Worm (Caenorhabditis elegans): ENCODE data around the gene tomm-7.
A peak's percentile ranks its signal among the peaks of the same experiment; 100 is the strongest.

tomm-7 gene

ce11 chrIII:7859313-7859712 lies at the start of gene tomm-7:
Gene tomm-7, plus strand, starts transcription at chrIII:7859613.
- TF ChIP-seq lin-1 (GFP tag; IDR thresholded peaks at IDR 0.05): no peak
- TF ChIP-seq lir-3 (tag; optimal IDR thresholded peaks at IDR 0.05): no peak
- TF ChIP-seq pqm-1 (tag; optimal IDR thresholded peaks at IDR 0.05): no peak
- no peak for TF ChIP-seq tra-1 (GFP tag; IDR thresholded peaks at IDR 0.05)
- no peak for TF ChIP-seq Y75B8A.6 (GFP tag; IDR thresholded peaks at IDR 0.05)
- no peak for TF ChIP-seq ceh-32 (tag; optimal IDR thresholded peaks at IDR 0.05; ENCODE audit: poor library complexity)
- no peak for TF ChIP-seq nhr-41 (GFP tag; IDR thresholded peaks at IDR 0.05)
- no peak for TF ChIP-seq snpc-4 (tag; optimal IDR thresholded peaks at IDR 0.05)
- no peak for TF ChIP-seq nhr-77 (tag; optimal IDR thresholded peaks at IDR 0.05)
- no peak for TF ChIP-seq unc-39 (tag; optimal IDR thresholded peaks at IDR 0.05)
- no peak for TF ChIP-seq mep-1 (tag; optimal IDR thresholded peaks at IDR 0.05)
- no peak for TF ChIP-seq dmd-8 (GFP tag; IDR thresholded peaks at IDR 0.05)
- no peak for TF ChIP-seq lsy-2 (tag; optimal IDR thresholded peaks at IDR 0.05)
- no peak for TF ChIP-seq ceh-44 (GFP tag; IDR thresholded peaks at IDR 0.05)

- no peak for TF ChIP-seq ama-1 (optimal IDR thresholded peaks at IDR 0.05)
- no peak for TF ChIP-seq daf-12 (tag; optimal IDR thresholded peaks at IDR 0.05)
- no peak for TF ChIP-seq mdt-29 (GFP tag; IDR thresholded peaks at IDR 0.05)
- TF ChIP-seq set-16 (GFP tag; IDR thresholded peaks at IDR 0.05): peak; percentile 91
- TF ChIP-seq Y75B8A.6 (GFP tag; IDR thresholded peaks at IDR 0.05): no peak
- no peak for TF ChIP-seq ZK337.2 (GFP tag; IDR thresholded peaks at IDR 0.05)
- TF ChIP-seq nhr-76 (tag; optimal IDR thresholded peaks at IDR 0.05): no peak
- no peak for TF ChIP-seq jun-1 (tag; optimal IDR thresholded peaks at IDR 0.05)
- TF ChIP-seq zfp-3 (GFP tag; conservative IDR thresholded peaks at IDR 0.05): no peak
- TF ChIP-seq dmd-8 (GFP tag; IDR thresholded peaks at IDR 0.05): no peak
- no peak for TF ChIP-seq daf-16 (GFP tag; optimal IDR thresholded peaks at IDR 0.05)
- no peak for TF ChIP-seq daf-16 (tag; optimal IDR thresholded peaks at IDR 0.05)
- TF ChIP-seq zip-2 (tag; optimal IDR thresholded peaks at IDR 0.05): no peak
- TF ChIP-seq unc-62 (GFP tag; optimal IDR thresholded peaks at IDR 0.05 in 1 of 2): peak in 1 of 2 experiments; percentile 12
- TF ChIP-seq unc-62 (tag; optimal IDR thresholded peaks at IDR 0.05): no peak
- TF ChIP-seq nhr-6 (tag; optimal IDR thresholded peaks at IDR 0.05): no peak
- TF ChIP-seq duxl-1 (tag; optimal IDR thresholded peaks at IDR 0.05; ENCODE audit: poor library complexity): peak; percentile 62
Observed at ce11 chrIII:7812208-7812880, 47.1 kb upstream of the tomm-7 start.

ce11 chrIII:7814159-7815055 lies 45.0 kb upstream of the tomm-7 start, which contains the start of gene egl-5:
Gene egl-5, plus strand, starts transcription at chrIII:7814374.
- TF ChIP-seq ZK546.5 (tag; optimal IDR thresholded peaks at IDR 0.05): no peak
- peak; percentile 100 for TF ChIP-seq nhr-6 (tag; optimal IDR thresholded peaks at IDR 0.05)

ce11 chrIII:7815056-7815366 lies 44.4 kb upstream of the tomm-7 start:
- TF ChIP-seq lir-3 (tag; optimal IDR thresholded peaks at IDR 0.05) (no peak), skn-1 (tag; optimal IDR thresholded peaks at IDR 0.05) (no peak), Y5F2A.4 (GFP tag; optimal IDR thresholded peaks at IDR 0.05) (no peak), nhr-42 (GFP tag; IDR thresholded peaks at IDR 0.05) (no peak), unc-62 (GFP tag; optimal IDR thresholded peaks at IDR 0.05 in 1 of 2) (peak in 1 of 2 experiments; percentile 49), unc-62 (tag; optimal IDR thresholded peaks at IDR 0.05) (no peak), attf-4 (tag; optimal IDR thresholded peaks at IDR 0.05) (no peak), nhr-237 (tag; optimal IDR thresholded peaks at IDR 0.05) (no peak)

Measured in whole organism, L4 larva.